Fruit fly (Drosophila melanogaster): ENCODE data around the gene CG12171.

The CG12171 gene

dm6 chr3R:5622985-5623630 is 10.3 kb upstream of the CG12171 start (continued):
- no peak for TF ChIP-seq tai (GFP tag; optimal IDR thresholded peaks at IDR 0.05)
- TF ChIP-seq fru (GFP tag; optimal IDR thresholded peaks at IDR 0.05) = peak; percentile 72
- TF ChIP-seq psq (GFP tag; optimal IDR thresholded peaks at IDR 0.05) = no peak
- peak; percentile 28 for TF ChIP-seq HLH106 (tag; optimal IDR thresholded peaks at IDR 0.05)
- peak; percentile 12 for TF ChIP-seq Mio (GFP tag; optimal IDR thresholded peaks at IDR 0.05)

dm6 chr3R:5624115-5624878 is 9.1 kb upstream of the CG12171 start, which contains the start of the genes Dph4, Spec2 and RpL13A:
Dph4 (minus strand) TSS chr3R:5624125.
Spec2 (minus strand) TSS chr3R:5624125.
RpL13A (plus strand) TSS chr3R:5624474.
- peak; percentile 84 for TF ChIP-seq OdsH (GFP tag; optimal IDR thresholded peaks at IDR 0.05)
- TF ChIP-seq Abd-B (GFP tag; optimal IDR thresholded peaks at IDR 0.05) = no peak
- TF ChIP-seq jim (GFP tag; optimal IDR thresholded peaks at IDR 0.05) = no peak
- TF ChIP-seq CG9705 (GFP tag; optimal IDR thresholded peaks at IDR 0.05) = peak; percentile 96
- TF ChIP-seq dl (GFP tag; optimal IDR thresholded peaks at IDR 0.05; ENCODE audit: insufficient read depth in 1 of 2, partially characterized antibody in 2 of 2) = no peak
- no peak for TF ChIP-seq Hr78 (GFP tag; optimal IDR thresholded peaks at IDR 0.05)
- TF ChIP-seq Dif (GFP tag; optimal IDR thresholded peaks at IDR 0.05; ENCODE audit: partially characterized antibody) = no peak
- TF ChIP-seq sage (GFP tag; optimal IDR thresholded peaks at IDR 0.05) = no peak
- peak; percentile 69 for TF ChIP-seq psq (GFP tag; optimal IDR thresholded peaks at IDR 0.05)
- peak; percentile 84 for TF ChIP-seq sv (GFP tag; optimal IDR thresholded peaks at IDR 0.05)
- TF ChIP-seq lola (GFP tag; optimal IDR thresholded peaks at IDR 0.05) = no peak
- peak; percentile 69 for TF ChIP-seq Jra (GFP tag; optimal IDR thresholded peaks at IDR 0.05)
- peak; percentile 76 for TF ChIP-seq dsf (GFP tag; optimal IDR thresholded peaks at IDR 0.05; ENCODE audit: borderline replicate concordance)
- no peak for TF ChIP-seq CrebA (GFP tag; optimal IDR thresholded peaks at IDR 0.05; ENCODE audit: borderline replicate concordance)
- TF ChIP-seq usp (GFP tag; optimal IDR thresholded peaks at IDR 0.05) = no peak
- TF ChIP-seq Hr83 (GFP tag; optimal IDR thresholded peaks at IDR 0.05; ENCODE audit: poor library complexity, severe bottlenecking) = peak; percentile 96
- TF ChIP-seq woc (GFP tag; optimal IDR thresholded peaks at IDR 0.05) = no peak
- TF ChIP-seq Sp1 (GFP tag; optimal IDR thresholded peaks at IDR 0.05) = peak; percentile 93
- TF ChIP-seq h (GFP tag; optimal IDR thresholded peaks at IDR 0.05) = peak; percentile 90
- peak; percentile 87 for TF ChIP-seq fru (GFP tag; optimal IDR thresholded peaks at IDR 0.05)
- TF ChIP-seq HLH106 (tag; optimal IDR thresholded peaks at IDR 0.05) = peak; percentile 84
- TF ChIP-seq CG32264 (GFP tag; optimal IDR thresholded peaks at IDR 0.05) = peak; percentile 69
- peak; percentile 96 for TF ChIP-seq rgr (GFP tag; optimal IDR thresholded peaks at IDR 0.05)
- TF ChIP-seq br (GFP tag; optimal IDR thresholded peaks at IDR 0.05) = peak; percentile 88
- TF ChIP-seq foxo (GFP tag; optimal IDR thresholded peaks at IDR 0.05) = peak; percentile 42 to 80
- TF ChIP-seq GATAd (GFP tag; optimal IDR thresholded peaks at IDR 0.05) = no peak
- no peak for TF ChIP-seq N (GFP tag; optimal IDR thresholded peaks at IDR 0.05)
- TF ChIP-seq Rel (GFP tag; optimal IDR thresholded peaks at IDR 0.05) = no peak
- peak; percentile 53 for TF ChIP-seq Rel (tag; optimal IDR thresholded peaks at IDR 0.05)
- no peak for TF ChIP-seq brk (GFP tag; optimal IDR thresholded peaks at IDR 0.05)
- no peak for TF ChIP-seq tai (GFP tag; optimal IDR thresholded peaks at IDR 0.05)
- peak; percentile 61 for TF ChIP-seq ey (GFP tag; optimal IDR thresholded peaks at IDR 0.05)
- peak; percentile 16 for TF ChIP-seq Myc (optimal IDR thresholded peaks at IDR 0.05)
- TF ChIP-seq Hnf4 (GFP tag; optimal IDR thresholded peaks at IDR 0.05) = no peak
- no peak for TF ChIP-seq Vsx2 (GFP tag; optimal IDR thresholded peaks at IDR 0.05; ENCODE audit: partially characterized antibody)
- TF ChIP-seq Mio (GFP tag; optimal IDR thresholded peaks at IDR 0.05) = peak; percentile 69
- TF ChIP-seq dmrt93B (GFP tag; optimal IDR thresholded peaks at IDR 0.05) = peak; percentile 94
